Worm (Caenorhabditis elegans) whole organism, midembryonic: ENCODE data around the gene F56A8.9.

Experiments used
- T22C8.4 ChIP-seq: fragments of 200-800 bp; sonication (Bioruptor generic); IDR thresholded peaks from 2 replicates; pipeline ENCODE4 v1.3.6; 2022; ENCODE audit warnings: missing genetic modification characterization, missing compliant biosample characterization
- cog-1 ChIP-seq: sonication (generic microtip); optimal IDR thresholded peaks from 2 replicates; lab custom pipeline; 2016; ENCODE audit warnings: missing genetic modification characterization, missing compliant biosample characterization
- flt-1 ChIP-seq: fragments of 200-800 bp; sonication (Bioruptor generic); IDR thresholded peaks from 2 replicates; pipeline ENCODE4 v1.3.6; 2022; ENCODE audit warnings: missing genetic modification characterization, missing compliant biosample characterization
- klf-2 ChIP-seq: fragments of 200-800 bp; sonication (Bioruptor generic); conservative IDR thresholded peaks from 2 replicates; pipeline ENCODE4 v1.3.6; 2022; ENCODE audit warnings: missing genetic modification reagents, missing genetic modification characterization, missing compliant biosample characterization
- med-1 ChIP-seq: sonication (generic microtip); optimal IDR thresholded peaks from 2 replicates; lab custom pipeline; 2017; ENCODE audit warnings: missing genetic modification characterization, mild to moderate bottlenecking, missing compliant biosample characterization, antibody characterized with exemption, missing genetic modification reagents; ENCODE audit not compliant: insufficient read depth
- ref-1 ChIP-seq: fragments of 200-800 bp; sonication (Bioruptor generic); conservative IDR thresholded peaks from 2 replicates; pipeline ENCODE4 v1.3.6; 2022; ENCODE audit warnings: missing genetic modification reagents, missing genetic modification characterization, missing compliant biosample characterization
- tab-1 ChIP-seq: fragments of 200-800 bp; sonication (Bioruptor generic); IDR thresholded peaks from 2 replicates; pipeline ENCODE4 v1.3.6; 2022; ENCODE audit warnings: missing genetic modification characterization, missing compliant biosample characterization
- ztf-23 ChIP-seq: fragments of 200-800 bp; sonication (Bioruptor generic); IDR thresholded peaks from 2 replicates; pipeline ENCODE4 v1.3.6; 2022; ENCODE audit warnings: missing genetic modification reagents, missing genetic modification characterization, missing compliant biosample characterization
- ztf-29 ChIP-seq: fragments of 200-800 bp; sonication (Bioruptor generic); IDR thresholded peaks from 2 replicates; pipeline ENCODE4 v1.3.6; 2022; ENCODE audit warnings: missing genetic modification reagents, missing genetic modification characterization, missing compliant biosample characterization

F56A8.9 gene

DNA sequence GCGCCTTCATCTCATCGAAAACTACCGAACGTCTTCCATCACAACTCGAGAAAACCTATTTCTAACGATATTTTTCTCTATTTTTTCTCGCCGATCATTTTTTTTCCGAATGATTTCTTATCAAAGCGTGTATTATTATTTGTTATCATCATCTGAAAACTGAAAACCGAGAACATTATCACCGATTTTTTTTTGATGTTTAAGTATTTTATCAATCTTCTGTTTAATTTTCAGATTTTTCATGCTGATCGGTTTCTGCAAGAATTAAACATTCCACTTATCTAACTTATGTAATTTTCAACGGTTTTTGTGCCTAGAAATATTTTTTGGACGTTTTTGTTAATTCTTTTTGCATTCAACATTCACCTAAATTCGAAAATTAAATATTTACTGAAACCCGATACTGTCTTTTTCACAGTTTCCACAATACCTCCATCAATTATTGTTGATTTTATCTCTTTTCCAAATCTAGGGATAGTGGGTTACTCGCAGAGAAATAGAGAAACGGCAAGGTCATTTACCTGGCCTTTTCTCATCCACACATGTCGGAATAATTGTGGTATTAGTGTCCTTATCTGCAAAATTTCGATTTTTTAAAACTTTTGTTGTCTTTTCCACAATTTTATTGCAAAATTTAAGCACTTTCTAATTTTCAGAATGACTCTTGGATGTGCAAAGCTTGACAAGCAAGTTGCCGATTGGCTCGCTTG, 44.4 kb downstream of the F56A8.9 start, which contains the start of gene pgm-2:
TSS of gene pgm-2 (plus strand) at position 657 of the 710 bp plus-strand sequence.
- no peak for TF ChIP-seq med-1 (GFP tag; lab: Kevin White, UChicago)
- no peak for TF ChIP-seq klf-2
- TF ChIP-seq T22C8.4 (GFP tag; lab: Robert Waterston, UW): no peak
- no peak for TF ChIP-seq ref-1 (GFP tag; lab: Robert Waterston, UW)
- TF ChIP-seq tab-1: no peak
- TF ChIP-seq flt-1 (GFP tag; lab: Robert Waterston, UW): no peak
- TF ChIP-seq ztf-23 (GFP tag; lab: Robert Waterston, UW): no peak
- TF ChIP-seq ztf-29 (GFP tag; lab: Robert Waterston, UW): no peak
- TF ChIP-seq cog-1 (tag; lab: Kevin White, UChicago): no peak

DNA sequence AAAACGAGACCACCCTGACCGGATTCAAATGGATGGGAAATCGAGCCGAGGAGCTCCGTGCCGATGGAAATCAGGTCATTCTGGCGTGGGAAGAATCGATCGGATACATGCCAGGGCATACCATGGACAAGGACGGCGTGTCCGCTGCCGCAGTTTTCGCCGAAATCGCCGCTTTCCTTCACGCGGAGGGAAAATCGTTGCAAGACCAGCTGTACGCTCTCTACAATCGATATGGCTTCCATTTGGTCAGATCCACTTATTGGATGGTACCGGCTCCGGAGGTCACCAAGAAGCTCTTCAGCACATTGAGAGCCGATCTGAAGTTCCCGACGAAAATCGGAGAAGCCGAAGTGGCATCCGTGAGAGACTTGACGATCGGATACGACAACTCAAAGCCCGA, 47.5 kb downstream of the F56A8.9 start:
- TF ChIP-seq flt-1 (GFP tag; lab: Robert Waterston, UW): 0 out of 2 replicates have a peak, but pooled peaks have one; percentile 12
- TF ChIP-seq ztf-23 (GFP tag; lab: Robert Waterston, UW): no peak
- no peak for TF ChIP-seq ztf-29 (GFP tag; lab: Robert Waterston, UW)
- no peak for TF ChIP-seq klf-2
- no peak for TF ChIP-seq ref-1 (GFP tag; lab: Robert Waterston, UW)

DNA sequence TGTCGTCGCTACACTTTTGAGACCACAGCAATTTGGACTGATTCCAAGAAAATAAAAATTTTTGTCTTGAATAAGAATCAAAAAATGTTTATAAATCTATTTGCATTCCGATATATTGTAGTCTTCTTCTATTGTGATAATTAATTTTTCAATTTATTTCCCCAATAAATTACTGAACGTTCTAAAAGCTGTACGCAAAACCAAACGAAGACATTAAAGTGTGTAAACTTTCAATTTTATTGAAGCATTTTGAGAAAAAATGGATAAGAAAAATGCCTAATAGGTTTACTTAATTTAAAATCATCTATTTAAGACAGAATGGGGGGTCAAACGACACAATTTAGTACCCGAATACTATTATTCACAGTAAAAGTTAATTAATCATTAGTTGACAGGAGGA, 48.1 kb downstream of the F56A8.9 start:
- TF ChIP-seq tab-1 (no peak), ref-1 (GFP tag; lab: Robert Waterston, UW) (no peak), T22C8.4 (GFP tag; lab: Robert Waterston, UW) (no peak), ztf-23 (GFP tag; lab: Robert Waterston, UW) (no peak), cog-1 (tag; lab: Kevin White, UChicago) (no peak)

DNA sequence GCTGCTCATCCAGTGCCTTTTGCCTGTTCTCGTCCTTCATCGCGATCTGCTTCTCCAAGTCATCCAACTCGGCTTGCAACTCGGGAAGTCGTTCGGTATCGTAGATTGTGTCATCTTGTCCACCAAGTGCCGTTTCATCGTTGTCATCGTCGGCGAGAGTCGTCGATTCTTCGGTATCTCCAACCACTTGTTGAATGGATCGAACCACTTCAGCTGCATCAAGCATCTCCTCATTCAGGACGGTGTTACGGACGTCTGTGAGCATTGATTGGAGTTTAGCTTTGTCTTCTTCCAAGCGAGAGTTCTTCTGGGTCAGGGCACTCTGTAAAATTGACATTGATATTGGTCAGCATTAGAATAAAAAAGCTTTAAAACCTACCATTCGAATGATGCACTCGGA, 51.1 kb downstream of the F56A8.9 start:
- TF ChIP-seq klf-2 (no peak), cog-1 (tag; lab: Kevin White, UChicago) (no peak), tab-1 (no peak), T22C8.4 (GFP tag; lab: Robert Waterston, UW) (no peak)
